Worm (Caenorhabditis elegans): ENCODE results near the gene ufl-1.

The ufl-1 gene

DNA sequence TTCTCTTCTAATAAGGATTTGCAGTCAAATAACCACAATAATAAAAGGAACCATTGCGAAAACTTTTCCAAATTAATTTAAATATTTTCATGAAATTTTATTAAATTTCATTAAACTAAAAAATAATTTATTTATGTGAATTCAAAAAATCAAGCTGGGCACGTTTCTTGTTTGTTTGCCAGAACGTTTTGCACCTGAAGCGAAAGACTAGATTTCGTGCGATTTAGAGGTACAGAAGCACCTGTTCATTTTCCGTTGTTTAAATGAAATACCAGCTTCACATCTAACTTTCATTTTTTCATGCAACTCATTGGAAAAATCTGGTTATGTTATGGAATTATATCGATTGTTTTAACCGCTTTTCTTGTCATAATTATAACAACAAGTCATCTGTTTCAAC is 35.5 kb upstream of the ufl-1 start, which contains the start of gene srg-48:
Gene srg-48, plus strand, starts transcription at position 301 of the 400 bp plus-strand sequence.
- TF ChIP-seq eyg-1 (tag; optimal IDR thresholded peaks at IDR 0.05) (no peak), pha-4 (tag; optimal IDR thresholded peaks at IDR 0.05) (no peak), che-1 (tag; optimal IDR thresholded peaks at IDR 0.05) (no peak), dmd-4 (tag; optimal IDR thresholded peaks at IDR 0.05; ENCODE audit: borderline replicate concordance) (no peak), ref-2 (tag; optimal IDR thresholded peaks at IDR 0.05) (no peak), ceh-22 (tag; optimal IDR thresholded peaks at IDR 0.05) (no peak), sox-4 (tag; optimal IDR thresholded peaks at IDR 0.05) (no peak), hlh-6 (tag; optimal IDR thresholded peaks at IDR 0.05) (no peak), hlh-30 (tag; optimal IDR thresholded peaks at IDR 0.05; ENCODE audit: insufficient read depth) (no peak), hlh-15 (tag; optimal IDR thresholded peaks at IDR 0.05) (no peak), pha-2 (tag; optimal IDR thresholded peaks at IDR 0.05) (no peak), rnt-1 (tag; optimal IDR thresholded peaks at IDR 0.05) (no peak), tbx-2 (tag; optimal IDR thresholded peaks at IDR 0.05) (no peak), unc-86 (tag; optimal IDR thresholded peaks at IDR 0.05) (no peak), Y22D7AL.16 (tag; optimal IDR thresholded peaks at IDR 0.05) (no peak), ceh-24 (tag; optimal IDR thresholded peaks at IDR 0.05) (no peak), syd-9 (tag; optimal IDR thresholded peaks at IDR 0.05) (no peak), ama-1 (optimal IDR thresholded peaks at IDR 0.05) (no peak)

DNA sequence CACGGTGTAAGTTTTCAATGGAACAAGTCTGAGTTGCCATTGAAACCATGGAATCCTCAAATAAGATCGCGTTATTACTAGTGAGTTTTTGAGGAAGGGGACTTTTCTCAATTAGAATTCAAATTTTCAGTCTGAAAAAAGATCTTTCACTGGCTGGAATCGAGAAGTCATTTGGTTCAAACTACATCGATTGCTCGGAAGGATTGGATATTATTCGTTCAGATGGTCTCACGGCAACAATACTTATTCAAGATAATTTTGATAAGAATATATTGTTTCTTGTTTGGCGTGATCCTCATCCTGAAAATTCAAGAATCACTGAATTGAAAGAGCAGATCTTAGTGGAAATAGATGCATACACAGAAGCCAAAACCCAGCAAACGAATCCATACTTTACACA is 30.8 kb upstream of the ufl-1 start:
- TF ChIP-seq fax-1 (tag; optimal IDR thresholded peaks at IDR 0.05): no peak
- no peak for TF ChIP-seq elt-2 (tag; optimal IDR thresholded peaks at IDR 0.05)
- no peak for TF ChIP-seq nfya-1 (tag; optimal IDR thresholded peaks at IDR 0.05)
- TF ChIP-seq elt-4 (tag; optimal IDR thresholded peaks at IDR 0.05): no peak
- TF ChIP-seq tbx-7 (tag; optimal IDR thresholded peaks at IDR 0.05): no peak
- no peak for TF ChIP-seq ama-1 (optimal IDR thresholded peaks at IDR 0.05)
- no peak for TF ChIP-seq ceh-2 (tag; optimal IDR thresholded peaks at IDR 0.05)
- no peak for TF ChIP-seq K02D7.2 (tag; optimal IDR thresholded peaks at IDR 0.05)
- TF ChIP-seq odd-2 (tag; optimal IDR thresholded peaks at IDR 0.05): no peak
- TF ChIP-seq hlh-8 (tag; optimal IDR thresholded peaks at IDR 0.05): no peak
- TF ChIP-seq hlh-15 (tag; optimal IDR thresholded peaks at IDR 0.05): no peak
- no peak for TF ChIP-seq hlh-6 (tag; optimal IDR thresholded peaks at IDR 0.05)
- TF ChIP-seq dve-1 (tag; optimal IDR thresholded peaks at IDR 0.05): no peak
- TF ChIP-seq hlh-13 (GFP tag; optimal IDR thresholded peaks at IDR 0.05): no peak
- TF ChIP-seq ceh-30 (tag; optimal IDR thresholded peaks at IDR 0.05): no peak
- TF ChIP-seq mec-3 (tag; optimal IDR thresholded peaks at IDR 0.05; ENCODE audit: borderline replicate concordance): no peak
- no peak for TF ChIP-seq pag-3 (tag; optimal IDR thresholded peaks at IDR 0.05; ENCODE audit: borderline replicate concordance)
- no peak for TF ChIP-seq sox-2 (GFP tag; IDR thresholded peaks at IDR 0.05)

- TF ChIP-seq T23F11.4 (GFP tag; optimal IDR thresholded peaks at IDR 0.05) (no peak), fkh-10 (GFP tag; optimal IDR thresholded peaks at IDR 0.05) (no peak), rnt-1 (tag; optimal IDR thresholded peaks at IDR 0.05) (no peak)
These were observed 28.4 kb upstream of the ufl-1 start, which contains the start of gene Y43B11AL.1 for ce11 chrIV:7065022-7065421. Y43B11AL.1 (plus strand) TSS chrIV:7065322.

DNA sequence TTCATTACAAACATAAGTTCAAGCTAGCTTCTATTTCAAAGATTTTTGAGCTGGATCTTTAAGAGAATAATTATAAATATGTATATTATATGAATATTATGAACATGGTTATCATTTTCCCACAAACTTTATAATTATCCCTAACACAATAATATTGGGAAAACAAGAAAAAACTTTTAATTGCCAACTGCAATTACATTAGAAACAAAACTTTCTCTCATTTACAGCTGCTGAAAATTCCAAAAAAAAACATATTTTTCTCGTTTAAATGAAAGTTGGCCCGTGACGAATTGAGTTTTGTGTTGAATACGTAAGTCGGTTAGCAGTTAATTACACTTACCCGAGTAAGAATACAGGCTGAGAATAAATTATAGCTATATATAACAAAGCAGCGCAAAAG is 26.0 kb upstream of the ufl-1 start:
- TF ChIP-seq hlh-8 (tag; optimal IDR thresholded peaks at IDR 0.05) (no peak), ceh-9 (tag; optimal IDR thresholded peaks at IDR 0.05) (no peak), eyg-1 (tag; optimal IDR thresholded peaks at IDR 0.05) (no peak), ttx-3 (tag; optimal IDR thresholded peaks at IDR 0.05) (no peak), nhr-232 (tag; optimal IDR thresholded peaks at IDR 0.05) (no peak), ceh-34 (tag; optimal IDR thresholded peaks at IDR 0.05) (no peak), sox-4 (tag; optimal IDR thresholded peaks at IDR 0.05) (no peak), ceh-22 (tag; optimal IDR thresholded peaks at IDR 0.05) (no peak), fkh-6 (tag; optimal IDR thresholded peaks at IDR 0.05) (no peak), rnt-1 (tag; optimal IDR thresholded peaks at IDR 0.05) (no peak), pax-1 (tag; optimal IDR thresholded peaks at IDR 0.05) (no peak), ceh-24 (tag; optimal IDR thresholded peaks at IDR 0.05) (no peak), ceh-48 (tag; optimal IDR thresholded peaks at IDR 0.05) (no peak), sox-2 (GFP tag; IDR thresholded peaks at IDR 0.05) (no peak), madf-2 (tag; optimal IDR thresholded peaks at IDR 0.05) (no peak), ama-1 (optimal IDR thresholded peaks at IDR 0.05) (no peak), T23F11.4 (GFP tag; optimal IDR thresholded peaks at IDR 0.05) (no peak), gmeb-2 (tag; optimal IDR thresholded peaks at IDR 0.05) (no peak)

All from whole organism, late embryonic.